Worm (Caenorhabditis elegans): ENCODE results near the gene Y38E10A.35.

The Y38E10A.35 gene

ce11 chrII:12572760-12573159 lies at the start of gene Y38E10A.35:
Y38E10A.35 (minus strand) TSS chrII:12572860.
- no peak for TF ChIP-seq him-1 (tag; optimal IDR thresholded peaks at IDR 0.05)

ce11 chrII:12621908-12622566 lies 49.4 kb upstream of the Y38E10A.35 start, which contains the start of gene nspe-8:
nspe-8 (minus strand) TSS chrII:12621958.
- TF ChIP-seq him-1 (tag; optimal IDR thresholded peaks at IDR 0.05) (no peak), W03F9.2 (tag; optimal IDR thresholded peaks at IDR 0.05) (no peak), dao-5 (tag; optimal IDR thresholded peaks at IDR 0.05) (no peak)

DNA sequence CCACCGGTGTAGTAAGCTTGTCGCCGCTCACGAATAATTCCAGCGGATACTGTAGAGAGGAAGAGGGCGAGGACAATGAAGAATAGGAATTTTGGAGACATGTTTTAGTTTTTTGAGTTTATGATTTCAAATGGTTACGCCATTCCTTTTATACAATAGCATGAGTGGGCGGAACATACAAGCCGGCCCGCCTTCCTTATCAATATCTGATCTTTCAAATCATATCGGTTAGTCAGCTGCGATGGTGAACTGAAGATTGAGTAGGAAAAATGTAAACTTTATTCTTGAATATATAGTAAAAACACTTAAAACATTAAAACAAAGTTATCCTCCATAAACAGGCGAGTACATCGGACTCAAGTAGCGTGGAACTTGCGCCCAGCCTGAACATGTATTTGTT lies 48.1 kb upstream of the Y38E10A.35 start, which contains the start of gene nspe-1:
Gene nspe-1, minus strand, starts transcription at position 101 of the 400 bp plus-strand sequence.
- TF ChIP-seq W03F9.2 (tag; optimal IDR thresholded peaks at IDR 0.05), result no peak
- no peak for TF ChIP-seq him-1 (tag; optimal IDR thresholded peaks at IDR 0.05)
- TF ChIP-seq dao-5 (tag; optimal IDR thresholded peaks at IDR 0.05), result no peak

- no peak for TF ChIP-seq him-1 (tag; optimal IDR thresholded peaks at IDR 0.05)
- TF ChIP-seq dao-5 (tag; optimal IDR thresholded peaks at IDR 0.05), result no peak
- TF ChIP-seq W03F9.2 (tag; optimal IDR thresholded peaks at IDR 0.05), result no peak
Measured at ce11 chrII:12619288-12619687, 46.6 kb upstream of the Y38E10A.35 start, which contains the start of gene nspe-2. nspe-2 (minus strand) TSS chrII:12619388.

- TF ChIP-seq W03F9.2 (tag; optimal IDR thresholded peaks at IDR 0.05) (no peak), him-1 (tag; optimal IDR thresholded peaks at IDR 0.05) (no peak), dao-5 (tag; optimal IDR thresholded peaks at IDR 0.05) (no peak)
Measured at ce11 chrII:12617586-12617985, 44.9 kb upstream of the Y38E10A.35 start, which contains the start of gene nspe-3. nspe-3 (plus strand) TSS chrII:12617886.

- TF ChIP-seq W03F9.2 (tag; optimal IDR thresholded peaks at IDR 0.05) (no peak), dao-5 (tag; optimal IDR thresholded peaks at IDR 0.05) (no peak), him-1 (tag; optimal IDR thresholded peaks at IDR 0.05) (no peak)
Measured at ce11 chrII:12616081-12616480, 43.4 kb upstream of the Y38E10A.35 start, which contains the start of gene nspe-6. nspe-6 (minus strand) TSS chrII:12616181.

DNA sequence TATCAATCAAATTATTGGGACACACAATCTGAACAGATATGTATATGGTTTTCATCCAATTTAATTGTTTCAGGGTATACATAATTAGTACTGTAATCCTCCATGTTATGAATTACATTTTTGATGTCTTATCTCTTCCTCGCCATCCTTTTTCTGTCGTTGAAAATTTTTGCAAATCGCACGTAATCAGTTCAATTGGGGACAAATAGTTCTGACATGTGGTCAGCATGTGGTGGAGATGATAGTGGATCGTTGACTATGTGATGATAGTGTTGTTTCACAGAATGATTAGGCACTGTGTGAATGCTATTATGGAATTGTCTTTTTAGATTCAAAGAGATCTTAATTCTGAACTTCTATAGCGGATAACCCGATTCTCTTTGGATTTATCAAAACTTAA lies 42.8 kb upstream of the Y38E10A.35 start:
- TF ChIP-seq W03F9.2 (tag; optimal IDR thresholded peaks at IDR 0.05), result no peak

DNA sequence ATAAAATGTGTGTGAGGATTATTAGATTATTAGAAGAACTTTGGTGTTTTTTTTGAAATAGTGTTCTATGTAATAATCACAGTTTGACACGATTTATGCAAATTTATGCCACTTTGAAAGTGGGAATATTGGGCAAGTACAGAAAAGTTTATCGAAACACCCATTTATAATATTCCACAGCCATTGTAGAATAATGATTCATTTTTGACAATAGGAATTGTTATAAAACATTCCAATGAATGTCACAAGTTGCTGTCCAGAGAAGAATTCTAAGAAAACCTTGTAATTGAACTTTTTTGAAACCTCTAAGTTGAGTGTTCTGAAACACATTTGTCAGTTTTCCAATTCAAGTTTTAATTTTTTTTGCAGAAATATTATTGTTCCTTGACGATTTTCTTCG lies 39.6 kb upstream of the Y38E10A.35 start, which contains the start of gene nspe-4:
Gene nspe-4, plus strand, starts transcription at position 301 of the 400 bp plus-strand sequence.
- TF ChIP-seq dao-5 (tag; optimal IDR thresholded peaks at IDR 0.05), result no peak
- TF ChIP-seq him-1 (tag; optimal IDR thresholded peaks at IDR 0.05), result no peak
- no peak for TF ChIP-seq W03F9.2 (tag; optimal IDR thresholded peaks at IDR 0.05)

ce11 chrII:12608653-12609052 lies 36.0 kb upstream of the Y38E10A.35 start, which contains the start of gene Y38E10A.9:
Y38E10A.9 (plus strand) TSS chrII:12608953.
- TF ChIP-seq him-1 (tag; optimal IDR thresholded peaks at IDR 0.05) (no peak), W03F9.2 (tag; optimal IDR thresholded peaks at IDR 0.05) (no peak), dao-5 (tag; optimal IDR thresholded peaks at IDR 0.05) (no peak)

DNA sequence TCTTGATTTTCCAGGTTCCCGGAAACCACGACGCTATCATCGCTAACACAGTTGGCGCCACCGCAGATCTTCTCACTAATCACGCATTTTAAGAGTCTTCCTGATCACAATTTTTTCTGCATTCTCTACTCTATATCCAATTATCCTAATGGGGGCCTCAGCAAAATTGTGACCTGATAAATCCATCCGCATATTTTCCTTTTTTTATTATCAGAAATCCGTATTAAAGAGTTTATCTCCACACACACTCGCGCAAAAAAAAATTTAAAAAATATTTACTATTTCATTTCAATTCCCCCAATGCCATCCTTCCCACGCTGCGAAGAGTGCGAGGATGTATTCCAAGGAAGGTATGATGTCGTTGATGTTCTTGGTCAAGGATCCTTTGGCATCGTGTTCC lies 34.2 kb upstream of the Y38E10A.35 start, which contains the start of gene Y38E10A.8:
Gene Y38E10A.8, plus strand, starts transcription at position 301 of the 400 bp plus-strand sequence.
- TF ChIP-seq him-1 (tag; optimal IDR thresholded peaks at IDR 0.05) (no peak), dao-5 (tag; optimal IDR thresholded peaks at IDR 0.05) (no peak), W03F9.2 (tag; optimal IDR thresholded peaks at IDR 0.05) (no peak)

DNA sequence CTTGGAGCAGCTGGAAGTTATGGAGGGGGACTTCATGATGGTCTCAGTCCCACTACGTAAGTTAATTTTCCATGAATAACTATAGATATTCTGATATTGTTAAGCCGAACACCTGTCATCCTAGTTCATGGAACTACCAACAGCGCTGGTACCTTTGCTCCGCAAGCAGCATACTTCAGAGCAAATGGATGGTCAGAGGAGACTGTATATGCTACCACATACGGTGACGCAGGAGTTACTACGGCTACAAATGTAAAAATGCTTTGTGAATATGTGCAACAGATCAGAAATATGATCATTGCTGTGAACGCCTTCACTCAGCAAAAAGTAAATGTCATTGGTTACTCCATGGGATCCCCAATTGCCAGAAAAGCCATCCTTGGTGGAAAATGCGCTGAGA lies 33.4 kb upstream of the Y38E10A.35 start:
- no peak for TF ChIP-seq W03F9.2 (tag; optimal IDR thresholded peaks at IDR 0.05)
- TF ChIP-seq dao-5 (tag; optimal IDR thresholded peaks at IDR 0.05), result no peak
- TF ChIP-seq him-1 (tag; optimal IDR thresholded peaks at IDR 0.05), result no peak

ce11 chrII:12603667-12604621 lies 31.3 kb upstream of the Y38E10A.35 start, which contains the start of the genes ceh-100 and lips-15:
ceh-100 (minus strand) TSS chrII:12603680.
lips-15 (plus strand) TSS chrII:12604386.
- TF ChIP-seq W03F9.2 (tag; optimal IDR thresholded peaks at IDR 0.05), result no peak
- TF ChIP-seq dao-5 (tag; optimal IDR thresholded peaks at IDR 0.05), result no peak
- TF ChIP-seq him-1 (tag; optimal IDR thresholded peaks at IDR 0.05), result no peak

ce11 chrII:12580952-12581351 lies 8.3 kb upstream of the Y38E10A.35 start, which contains the start of gene clec-4:
clec-4 (minus strand) TSS chrII:12581113.
- TF ChIP-seq him-1 (tag; optimal IDR thresholded peaks at IDR 0.05), result no peak
- no peak for TF ChIP-seq W03F9.2 (tag; optimal IDR thresholded peaks at IDR 0.05)
- no peak for TF ChIP-seq dao-5 (tag; optimal IDR thresholded peaks at IDR 0.05)

Data from whole organism, L4/young adult.